Fruit fly (Drosophila melanogaster): ENCODE measurements around the gene Megf8.

Megf8 gene

dm6 chr2L:8029160-8029852 is 14.0 kb upstream of the Megf8 start, which contains the start of gene baf:
Gene baf, plus strand, starts transcription at chr2L:8029462.
- TF ChIP-seq CG3032 (tag; optimal IDR thresholded peaks at IDR 0.05) (peak; percentile 7), Eip75B (GFP tag; optimal IDR thresholded peaks at IDR 0.05) (no peak), CG6808 (GFP tag; optimal IDR thresholded peaks at IDR 0.05) (no peak), Eip78C (GFP tag) (peak; percentile 71), CG6854 (GFP tag; optimal IDR thresholded peaks at IDR 0.05) (peak; percentile 45), achi (GFP tag; optimal IDR thresholded peaks at IDR 0.05) (peak; percentile 58), CG10669 (GFP tag; optimal IDR thresholded peaks at IDR 0.05) (no peak), fkh (GFP tag; optimal IDR thresholded peaks at IDR 0.05) (peak; percentile 89), ss (GFP tag; optimal IDR thresholded peaks at IDR 0.05) (peak; percentile 36 to 38)

- no peak for TF ChIP-seq CG16779 (tag; optimal IDR thresholded peaks at IDR 0.05)
- TF ChIP-seq Hr4 (GFP tag; optimal IDR thresholded peaks at IDR 0.05): peak; percentile 25
Observed at dm6 chr2L:8030102-8030501, 13.2 kb upstream of the Megf8 start.

DNA sequence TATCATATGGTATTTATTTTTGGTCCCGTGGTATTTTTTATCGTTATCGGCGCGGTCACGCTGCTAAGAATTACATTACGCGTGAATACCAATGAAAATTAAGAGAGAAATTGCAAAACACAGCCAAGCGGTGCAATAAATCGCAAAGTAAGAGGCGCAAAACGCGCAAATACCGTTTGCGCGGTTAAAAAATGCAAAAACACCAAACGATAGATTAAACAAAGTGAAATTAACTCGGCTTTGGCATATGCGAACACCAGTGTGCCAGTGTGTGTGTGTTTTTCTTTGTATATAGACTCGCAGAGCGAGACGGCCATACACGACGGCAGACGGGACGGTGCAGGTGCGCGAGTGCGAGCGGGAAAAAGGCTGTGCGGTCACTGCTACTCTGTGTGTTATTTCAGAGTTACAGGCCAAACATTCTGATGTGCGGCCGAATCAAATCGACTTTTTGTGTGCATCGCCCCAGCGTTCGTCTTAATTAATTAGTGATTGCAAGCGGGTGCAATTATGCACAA is 12.5 kb upstream of the Megf8 start, which contains the start of gene Cka:
Gene Cka, plus strand, starts transcription at position 29 of the 518 bp plus-strand sequence.
- TF ChIP-seq dsx (GFP tag; optimal IDR thresholded peaks at IDR 0.05; ENCODE audit: poor library complexity, severe bottlenecking) (peak; percentile 42), Sox15 (GFP tag; optimal IDR thresholded peaks at IDR 0.05) (no peak), Hr39 (GFP tag; optimal IDR thresholded peaks at IDR 0.05) (no peak), vri (GFP tag; optimal IDR thresholded peaks at IDR 0.05) (peak; percentile 35), CG6808 (GFP tag; optimal IDR thresholded peaks at IDR 0.05) (peak; percentile 14), CG15336 (GFP tag; IDR thresholded peaks at IDR 0.05) (peak; percentile 29; the same call in 1 of the 2 replicates), topi (GFP tag; optimal IDR thresholded peaks at IDR 0.05) (no peak), CG3032 (tag; optimal IDR thresholded peaks at IDR 0.05) (no peak), Sox14 (GFP tag; optimal IDR thresholded peaks at IDR 0.05) (peak; percentile 76), CG7368 (GFP tag; optimal IDR thresholded peaks at IDR 0.05) (no peak), esn (GFP tag; optimal IDR thresholded peaks at IDR 0.05) (peak; percentile 8), Eip93F (GFP tag; optimal IDR thresholded peaks at IDR 0.05) (no peak), CG10669 (GFP tag; optimal IDR thresholded peaks at IDR 0.05) (no peak), CG8119 (GFP tag; IDR thresholded peaks at IDR 0.05) (peak; percentile 19; the same call in 1 of the 3 replicates), CG34406 (GFP tag; optimal IDR thresholded peaks at IDR 0.05) (peak; percentile 14), ss (GFP tag; optimal IDR thresholded peaks at IDR 0.05) (peak; percentile 21 to 40), Ets21C (GFP tag; optimal IDR thresholded peaks at IDR 0.05) (no peak), CG9139 (GFP tag; optimal IDR thresholded peaks at IDR 0.05) (peak; percentile 27), CG11902 (GFP tag; optimal IDR thresholded peaks at IDR 0.05) (no peak), CG32006 (GFP tag; optimal IDR thresholded peaks at IDR 0.05) (no peak), net (GFP tag; optimal IDR thresholded peaks at IDR 0.05) (peak; percentile 13), Hr4 (GFP tag; optimal IDR thresholded peaks at IDR 0.05) (no peak), eg (GFP tag; IDR thresholded peaks at IDR 0.05) (peak; percentile 63), CG6163 (GFP tag; IDR thresholded peaks at IDR 0.05) (0 out of 3 replicates have a peak, but pooled peaks have one; percentile 21), fkh (GFP tag; optimal IDR thresholded peaks at IDR 0.05) (peak; percentile 92), CG16779 (tag; optimal IDR thresholded peaks at IDR 0.05) (no peak), Gug (GFP tag; IDR thresholded peaks at IDR 0.05) (no peak), CG1621 (tag; optimal IDR thresholded peaks at IDR 0.05) (peak; percentile 39), pdm3 (GFP tag; optimal IDR thresholded peaks at IDR 0.05) (no peak), CG11294 (GFP tag; IDR thresholded peaks at IDR 0.05) (no peak), Eip78C (GFP tag) (peak; percentile 73), Sox102F (GFP tag; optimal IDR thresholded peaks at IDR 0.05) (no peak), Eip75B (GFP tag; optimal IDR thresholded peaks at IDR 0.05) (no peak), spab (GFP tag; optimal IDR thresholded peaks at IDR 0.05) (no peak), fd85E (GFP tag; optimal IDR thresholded peaks at IDR 0.05) (no peak), CG6854 (GFP tag; optimal IDR thresholded peaks at IDR 0.05) (no peak)

Measured in whole organism, prepupa.